Fruit fly (Drosophila melanogaster) whole organism, wandering third instar larva: ENCODE results near the gene Hsp23.

Experiments used
- Abd-B ChIP-seq: fragments of >200 bp; optimal IDR thresholded peaks from 2 replicates; lab custom pipeline; 2017; ENCODE audit warnings: missing biosample characterization, missing genetic modification characterization
- dl ChIP-seq, 2 experiments: fragments of 175-275, 200-275 bp in 1 of 2; fragments of 200-275 bp in 1 of 2; sonication (Bioruptor generic); optimal IDR thresholded peaks; lab custom pipeline; 2018; ENCODE audit warnings: mild to moderate bottlenecking in 2 of 2, missing biosample characterization in 2 of 2, missing genetic modification characterization in 2 of 2, moderate library complexity in 2 of 2; ENCODE audit not compliant: partially characterized antibody in 2 of 2, insufficient read depth in 1 of 2
- ey ChIP-seq: fragments of 200-800 bp; sonication (Bioruptor generic); optimal IDR thresholded peaks from 2 replicates; lab custom pipeline; 2016; ENCODE audit warnings: missing biosample characterization, missing genetic modification characterization
- psq ChIP-seq: fragments of 200-800 bp; sonication (Bioruptor generic); optimal IDR thresholded peaks from 3 replicates; lab custom pipeline; 2017; ENCODE audit warnings: missing biosample characterization, mild to moderate bottlenecking, missing genetic modification characterization, moderate library complexity

DNA sequence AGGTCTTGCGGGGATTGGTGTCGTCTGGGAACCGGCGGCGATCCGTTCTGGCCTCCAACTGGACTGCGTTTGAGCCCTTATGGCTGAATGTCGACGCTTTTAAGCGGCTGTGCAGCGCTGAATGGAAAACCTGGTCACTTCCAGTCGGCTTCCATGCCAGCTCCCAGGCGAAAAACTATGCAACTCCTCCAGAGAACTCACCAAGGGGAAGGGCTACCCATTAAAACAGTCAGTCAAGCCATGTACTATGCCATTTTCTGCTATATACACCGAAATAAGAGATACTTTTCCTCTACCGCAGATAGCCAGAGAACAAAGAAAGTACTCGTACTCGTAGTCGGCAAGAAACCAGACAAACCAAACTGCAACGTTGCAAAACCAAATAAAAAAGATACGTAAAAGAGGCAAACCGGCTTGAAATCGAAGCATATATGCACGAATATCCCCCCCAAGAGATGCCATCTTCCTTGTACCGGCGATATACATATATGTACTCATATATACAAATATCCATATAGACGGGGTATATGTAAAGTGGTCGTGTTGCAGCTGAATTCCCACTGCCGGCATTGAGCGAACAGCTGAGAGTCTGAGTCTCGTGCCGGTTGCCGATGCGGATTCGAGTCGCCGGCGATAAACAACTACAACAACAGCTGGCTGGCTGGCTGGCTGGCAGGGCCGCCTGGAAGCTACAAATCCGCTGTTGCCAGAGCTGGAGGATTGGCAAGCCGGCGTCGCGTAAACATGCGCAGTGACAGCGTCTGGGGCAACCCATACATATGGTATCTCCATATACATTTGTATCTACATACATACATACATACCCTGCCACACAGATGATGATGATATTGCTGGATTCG, 2.0 kb upstream of the Hsp23 start, which contains the start of gene Hsp67Ba:
- no peak for TF ChIP-seq Abd-B (GFP tag; lab: Kevin White, UChicago)
- TF ChIP-seq dl (GFP tag; optimal IDR thresholded peaks at IDR 0.05; lab: Kevin White, UChicago; ENCODE audit: insufficient read depth in 1 of 2, partially characterized antibody in 2 of 2) = no peak
- peak; percentile 49 for TF ChIP-seq psq
- TF ChIP-seq ey = no peak
